Fruit fly (Drosophila melanogaster) whole organism, wandering third instar larva: ENCODE measurements around the gene CG3176.
A peak's percentile ranks its signal among the peaks of the same experiment; 100 is the strongest.

ENCODE experiments used
- CG32264 ChIP-seq: fragments of 200-800 bp; sonication (Bioruptor generic); optimal IDR thresholded peaks from 2 replicates; lab custom pipeline; 2016; ENCODE audit warnings: missing biosample characterization, missing genetic modification characterization
- CrebA ChIP-seq: fragments of 200-800 bp; sonication (Bioruptor generic); optimal IDR thresholded peaks from 2 replicates; lab custom pipeline; 2016; ENCODE audit warnings: missing biosample characterization, mild to moderate bottlenecking, missing genetic modification characterization, borderline replicate concordance
- GATAd ChIP-seq: sonication (Bioruptor generic); optimal IDR thresholded peaks from 2 replicates; lab custom pipeline; 2016; ENCODE audit warnings: missing biosample characterization, missing genetic modification characterization
- HLH106 ChIP-seq: fragments of 200-800 bp; optimal IDR thresholded peaks from 3 replicates; lab custom pipeline; 2019; ENCODE audit warnings: missing biosample characterization, mild to moderate bottlenecking, missing genetic modification characterization, moderate library complexity
- Hr78 ChIP-seq: fragments of >200 bp; optimal IDR thresholded peaks from 2 replicates; lab custom pipeline; 2017; ENCODE audit warnings: missing biosample characterization, missing genetic modification characterization
- Hr83 ChIP-seq: fragments of 200-300 bp; sonication (Bioruptor generic); optimal IDR thresholded peaks from 2 replicates; lab custom pipeline; 2016; ENCODE audit warnings: missing biosample characterization, mild to moderate bottlenecking, missing genetic modification characterization, moderate library complexity; ENCODE audit not compliant: poor library complexity, severe bottlenecking
- Jra ChIP-seq: sonication (Bioruptor generic); optimal IDR thresholded peaks from 2 replicates; lab custom pipeline; 2016; ENCODE audit warnings: missing biosample characterization, missing genetic modification characterization
- Myc ChIP-seq: fragments of >200 bp; optimal IDR thresholded peaks from 2 replicates; lab custom pipeline; 2017
- N ChIP-seq: fragments of >200 bp; optimal IDR thresholded peaks from 2 replicates; lab custom pipeline; 2018; ENCODE audit warnings: missing biosample characterization, missing external identifiers, missing genetic modification characterization
- OdsH ChIP-seq: fragments of 200-800 bp; sonication (Bioruptor generic); optimal IDR thresholded peaks from 2 replicates; lab custom pipeline; 2016; ENCODE audit warnings: missing biosample characterization, mild to moderate bottlenecking, missing genetic modification characterization
- Rel ChIP-seq, 2 experiments: fragments of 200-800 bp; sonication (Bioruptor generic) in 1 of 2; optimal IDR thresholded peaks; 2 replicates in 1 of 2; 3 replicates in 1 of 2; lab custom pipeline; 2016 to 2019; ENCODE audit warnings: mild to moderate bottlenecking in 2 of 2, missing biosample characterization in 2 of 2, missing genetic modification characterization in 2 of 2, moderate library complexity in 1 of 2
- Vsx2 ChIP-seq: fragments of 200-300, 225-300 bp; sonication (Bioruptor generic); optimal IDR thresholded peaks from 2 replicates; lab custom pipeline; 2018; ENCODE audit warnings: missing biosample characterization, missing genetic modification characterization; ENCODE audit not compliant: partially characterized antibody
- br ChIP-seq: fragments of 200-800 bp; sonication (Bioruptor generic); optimal IDR thresholded peaks from 2 replicates; lab custom pipeline; 2016; ENCODE audit warnings: missing biosample characterization, missing genetic modification characterization
- brk ChIP-seq: fragments of 200-800 bp; sonication (Bioruptor generic); optimal IDR thresholded peaks from 2 replicates; lab custom pipeline; 2016; ENCODE audit warnings: missing biosample characterization, mild to moderate bottlenecking, missing genetic modification characterization
- dl ChIP-seq, 2 experiments: fragments of 175-275, 200-275 bp in 1 of 2; fragments of 200-275 bp in 1 of 2; sonication (Bioruptor generic); optimal IDR thresholded peaks; lab custom pipeline; 2018; ENCODE audit warnings: mild to moderate bottlenecking in 2 of 2, missing biosample characterization in 2 of 2, missing genetic modification characterization in 2 of 2, moderate library complexity in 2 of 2; ENCODE audit not compliant: partially characterized antibody in 2 of 2, insufficient read depth in 1 of 2
- dmrt93B ChIP-seq: fragments of 200-800 bp; sonication (Bioruptor generic); optimal IDR thresholded peaks from 2 replicates; lab custom pipeline; 2018; ENCODE audit warnings: missing biosample characterization, mild to moderate bottlenecking, missing genetic modification characterization
- dsf ChIP-seq: sonication (Bioruptor generic); optimal IDR thresholded peaks from 2 replicates; lab custom pipeline; 2016; ENCODE audit warnings: missing biosample characterization, missing genetic modification characterization, borderline replicate concordance
- ey ChIP-seq: fragments of 200-800 bp; sonication (Bioruptor generic); optimal IDR thresholded peaks from 2 replicates; lab custom pipeline; 2016; ENCODE audit warnings: missing biosample characterization, missing genetic modification characterization
- foxo ChIP-seq, 2 experiments: fragments of 200-800 bp; sonication (Bioruptor generic); optimal IDR thresholded peaks; 2 replicates in 1 of 2; 3 replicates in 1 of 2; lab custom pipeline; 2016 to 2017; ENCODE audit warnings: missing biosample characterization in 2 of 2, missing genetic modification characterization in 2 of 2
- h ChIP-seq: fragments of 200-800 bp; sonication (Bioruptor generic); optimal IDR thresholded peaks from 3 replicates; lab custom pipeline; 2016; ENCODE audit warnings: missing biosample characterization, mild to moderate bottlenecking, missing genetic modification characterization
- jim ChIP-seq: fragments of 175-275, 200-325 bp; sonication (Bioruptor generic); optimal IDR thresholded peaks from 2 replicates; lab custom pipeline; 2016; ENCODE audit warnings: missing biosample characterization, mild to moderate bottlenecking, missing genetic modification characterization
- pan ChIP-seq: fragments of >200 bp; optimal IDR thresholded peaks from 2 replicates; lab custom pipeline; 2017
- psq ChIP-seq: fragments of 200-800 bp; sonication (Bioruptor generic); optimal IDR thresholded peaks from 3 replicates; lab custom pipeline; 2017; ENCODE audit warnings: missing biosample characterization, mild to moderate bottlenecking, missing genetic modification characterization, moderate library complexity
- rgr ChIP-seq: fragments of 200-800 bp; sonication (Bioruptor generic); optimal IDR thresholded peaks from 3 replicates; lab custom pipeline; 2016; ENCODE audit warnings: missing biosample characterization, mild to moderate bottlenecking, missing genetic modification characterization
- sage ChIP-seq: fragments of 200-800 bp; sonication (Bioruptor generic); optimal IDR thresholded peaks from 2 replicates; lab custom pipeline; 2016; ENCODE audit warnings: missing biosample characterization, mild to moderate bottlenecking, missing genetic modification characterization
- sv ChIP-seq: fragments of 200-800 bp; sonication (Bioruptor generic); optimal IDR thresholded peaks from 3 replicates; lab custom pipeline; 2016; ENCODE audit warnings: missing biosample characterization, missing genetic modification characterization
- tai ChIP-seq: sonication (Bioruptor generic); optimal IDR thresholded peaks from 2 replicates; lab custom pipeline; 2016; ENCODE audit warnings: missing biosample characterization, missing genetic modification characterization
- woc ChIP-seq: sonication (Bioruptor generic); optimal IDR thresholded peaks from 2 replicates; lab custom pipeline; 2016; ENCODE audit warnings: missing biosample characterization, mild to moderate bottlenecking, missing genetic modification characterization

Gene CG3176

dm6 chrX:476230-477143 is 5.2 kb upstream of the CG3176 start, which contains the start of the genes ebo and CG13373 (continued):
- TF ChIP-seq OdsH (GFP tag; lab: Kevin White, UChicago) (peak; percentile 13), psq (peak; percentile 23), dsf (GFP tag; lab: Kevin White, UChicago) (no peak), Hr83 (peak; percentile 69), HLH106 (tag; lab: Kevin White, UChicago) (peak; percentile 53), CG32264 (GFP tag; lab: Kevin White, UChicago) (no peak)

- TF ChIP-seq h (GFP tag; lab: Kevin White, UChicago) = no peak
- TF ChIP-seq rgr (GFP tag; lab: Kevin White, UChicago) = no peak
- no peak for TF ChIP-seq Myc (lab: Kevin White, UChicago)
- TF ChIP-seq sage = no peak
- TF ChIP-seq Jra (GFP tag; lab: Kevin White, UChicago) = no peak
- TF ChIP-seq CrebA (GFP tag; lab: Kevin White, UChicago) = no peak
- TF ChIP-seq OdsH (GFP tag; lab: Kevin White, UChicago) = no peak
- TF ChIP-seq brk (GFP tag; lab: Kevin White, UChicago) = no peak
- no peak for TF ChIP-seq pan
- no peak for TF ChIP-seq dsf (GFP tag; lab: Kevin White, UChicago)
- TF ChIP-seq Vsx2 (GFP tag; lab: Kevin White, UChicago) = no peak
- TF ChIP-seq Hr78 (GFP tag; lab: Kevin White, UChicago) = no peak
- no peak for TF ChIP-seq psq
- no peak for TF ChIP-seq GATAd (GFP tag; lab: Kevin White, UChicago)
- TF ChIP-seq br (GFP tag; lab: Kevin White, UChicago) = no peak
- no peak for TF ChIP-seq dmrt93B (GFP tag; lab: Kevin White, UChicago)
- no peak for TF ChIP-seq HLH106 (tag; lab: Kevin White, UChicago)
- no peak for TF ChIP-seq dl (GFP tag; optimal IDR thresholded peaks at IDR 0.05; lab: Kevin White, UChicago; ENCODE audit: insufficient read depth in 1 of 2, partially characterized antibody in 2 of 2)
- no peak for TF ChIP-seq Rel (GFP tag; optimal IDR thresholded peaks at IDR 0.05; lab: Kevin White, UChicago)
- no peak for TF ChIP-seq Rel (tag; optimal IDR thresholded peaks at IDR 0.05; lab: Kevin White, UChicago)
- TF ChIP-seq foxo (GFP tag; optimal IDR thresholded peaks at IDR 0.05; lab: Kevin White, UChicago) = no peak
Measured at dm6 chrX:478766-479165, 2.9 kb upstream of the CG3176 start, which contains the start of gene CG32817. Gene CG32817, plus strand, starts transcription at chrX:479066.

dm6 chrX:487517-487957 is 5.9 kb downstream of the CG3176 start, which contains the start of the genes CG18273 and CG3156:
Gene CG18273, minus strand, starts transcription at chrX:487581.
Gene CG3156, plus strand, starts transcription at chrX:487878.
- TF ChIP-seq Myc (lab: Kevin White, UChicago) (peak; percentile 98), Rel (GFP tag; optimal IDR thresholded peaks at IDR 0.05; lab: Kevin White, UChicago) (no peak), Rel (tag; optimal IDR thresholded peaks at IDR 0.05; lab: Kevin White, UChicago) (peak; percentile 78), woc (peak; percentile 22), HLH106 (tag; lab: Kevin White, UChicago) (peak; percentile 57), tai (no peak), N (GFP tag; lab: Kevin White, UChicago) (no peak), sv (GFP tag; lab: Kevin White, UChicago) (peak; percentile 2)

- TF ChIP-seq jim (GFP tag; lab: Kevin White, UChicago) (no peak), woc (no peak), ey (no peak), Rel (GFP tag; optimal IDR thresholded peaks at IDR 0.05; lab: Kevin White, UChicago) (no peak), Rel (tag; optimal IDR thresholded peaks at IDR 0.05; lab: Kevin White, UChicago) (peak; percentile 96)
Measured at dm6 chrX:492701-493299, 11.1 kb downstream of the CG3176 start.
